Fruit fly (Drosophila melanogaster) whole organism, larva: ENCODE measurements around the gene CG3841.

ENCODE experiments used
- noc ChIP-seq: fragments of 200-800 bp; sonication (Bioruptor generic); optimal IDR thresholded peaks from 3 replicates; lab custom pipeline; 2019; ENCODE audit warnings: missing biosample characterization, mild to moderate bottlenecking, missing genetic modification characterization, moderate library complexity

Gene CG3841

DNA sequence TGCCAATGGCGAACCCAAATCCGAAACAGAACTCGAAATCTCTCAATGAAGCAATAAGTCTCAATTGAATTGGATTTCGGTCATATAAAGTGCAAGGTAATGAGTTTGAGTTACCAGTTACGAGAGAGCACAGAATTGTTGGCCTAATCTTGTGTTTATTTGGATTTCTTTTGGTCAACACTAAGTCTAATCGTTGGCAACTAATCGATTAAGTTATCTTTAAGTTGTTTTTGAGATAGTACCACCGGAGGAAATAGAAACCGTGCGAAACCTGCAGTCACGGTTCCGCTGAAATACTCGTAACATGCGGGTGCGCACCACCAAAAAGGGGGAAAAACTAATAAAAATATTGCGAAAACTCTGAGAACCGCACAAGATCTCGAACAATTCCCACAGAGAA is at the start of gene CG3841:
TSS of gene CG3841 (plus strand) at position 301 of the 400 bp plus-strand sequence.
- TF ChIP-seq noc (tag; lab: Kevin White, UChicago): no peak

DNA sequence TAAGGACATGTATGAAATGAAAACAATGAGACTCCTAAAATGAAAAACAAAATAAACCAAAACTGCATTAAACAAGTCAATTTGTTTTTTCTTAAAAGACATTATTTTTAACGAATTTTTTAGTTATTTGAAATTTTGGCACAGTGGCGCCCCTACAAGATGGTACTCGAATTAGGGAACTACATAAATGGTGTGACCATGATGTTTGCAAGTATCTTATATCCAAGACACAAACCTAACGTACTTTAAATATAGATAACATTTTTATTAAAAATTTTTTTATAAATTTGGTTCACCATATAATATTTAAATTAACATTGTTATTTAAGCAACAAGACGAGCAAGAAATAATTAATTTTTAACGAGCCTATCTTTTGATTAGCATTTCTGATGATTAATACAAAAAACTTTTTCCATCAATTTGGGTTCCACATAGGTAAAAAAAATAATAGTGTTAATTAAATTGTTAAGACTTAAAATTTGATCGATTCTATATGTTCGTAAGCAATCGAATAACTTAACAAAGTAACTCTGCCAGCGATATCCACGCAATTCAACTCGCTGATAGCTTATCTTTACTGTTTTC is 49.2 kb upstream of the CG3841 start, which contains the start of gene CG17855:
TSS of gene CG17855 (plus strand) at position 536 of the 586 bp plus-strand sequence.
- no peak for TF ChIP-seq noc (tag; lab: Kevin White, UChicago)

DNA sequence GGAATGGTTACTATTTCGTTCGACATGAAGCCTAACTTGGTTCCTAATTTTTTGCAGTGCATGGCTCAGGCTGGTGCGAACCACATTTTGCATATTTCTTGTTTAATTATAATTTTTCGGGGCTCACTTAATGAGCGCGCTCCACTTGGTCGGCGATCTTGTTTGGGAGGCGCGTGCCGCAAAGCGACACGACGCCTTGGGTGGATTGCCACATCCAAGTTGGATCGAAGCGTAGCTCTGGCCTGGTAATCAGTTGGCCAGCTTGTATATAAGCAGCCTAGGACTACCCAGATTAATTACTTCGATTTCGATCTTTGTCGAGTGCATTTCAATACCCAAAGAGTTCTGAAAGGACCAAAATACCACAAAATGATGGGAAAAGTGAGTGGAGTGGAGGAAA is 46.7 kb upstream of the CG3841 start, which contains the start of gene Cpr30B:
TSS of gene Cpr30B (plus strand) at position 301 of the 400 bp plus-strand sequence.
- TF ChIP-seq noc (tag; lab: Kevin White, UChicago): no peak

DNA sequence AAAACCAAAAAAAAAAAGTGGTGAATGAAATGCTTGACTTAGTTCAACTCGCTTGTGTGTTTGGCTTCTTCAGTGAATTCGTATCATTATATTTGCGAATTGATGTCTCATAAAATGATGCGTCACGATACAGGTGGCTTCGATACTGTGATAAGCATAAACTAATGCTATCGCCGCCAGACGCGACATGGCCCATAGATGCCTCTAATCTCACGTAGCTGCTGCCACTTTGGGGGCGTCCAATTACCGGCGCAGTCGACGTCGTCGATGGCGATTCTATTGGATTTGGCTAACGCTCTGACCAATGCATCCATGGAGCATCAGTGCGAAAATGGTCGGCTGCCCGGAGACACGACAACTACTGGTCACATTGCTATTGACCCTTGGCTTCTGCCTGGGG is 45.4 kb upstream of the CG3841 start, which contains the start of gene CG13113:
TSS of gene CG13113 (plus strand) at position 301 of the 400 bp plus-strand sequence.
- no peak for TF ChIP-seq noc (tag; lab: Kevin White, UChicago)

DNA sequence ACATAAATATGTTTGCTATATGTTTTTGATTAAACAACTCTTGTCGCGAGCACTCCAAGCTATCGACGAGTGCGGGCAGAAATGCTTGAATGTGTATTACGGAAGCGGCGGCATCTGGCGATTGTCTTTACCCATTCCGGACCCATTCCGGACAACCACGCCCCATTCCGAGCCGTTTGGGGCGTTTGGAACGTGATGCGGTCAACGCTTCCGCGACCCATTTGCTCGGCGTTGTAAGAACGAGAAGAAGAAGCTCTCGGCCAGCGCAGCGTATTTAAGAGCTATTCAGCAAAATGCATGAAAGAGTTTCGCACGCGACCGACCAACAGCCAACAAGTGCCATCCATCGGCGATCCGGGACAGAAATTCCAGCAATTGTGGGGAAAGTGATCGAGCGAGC is 43.8 kb upstream of the CG3841 start, which contains the start of gene CG13114:
TSS of gene CG13114 (plus strand) at position 301 of the 400 bp plus-strand sequence.
- no peak for TF ChIP-seq noc (tag; lab: Kevin White, UChicago)

DNA sequence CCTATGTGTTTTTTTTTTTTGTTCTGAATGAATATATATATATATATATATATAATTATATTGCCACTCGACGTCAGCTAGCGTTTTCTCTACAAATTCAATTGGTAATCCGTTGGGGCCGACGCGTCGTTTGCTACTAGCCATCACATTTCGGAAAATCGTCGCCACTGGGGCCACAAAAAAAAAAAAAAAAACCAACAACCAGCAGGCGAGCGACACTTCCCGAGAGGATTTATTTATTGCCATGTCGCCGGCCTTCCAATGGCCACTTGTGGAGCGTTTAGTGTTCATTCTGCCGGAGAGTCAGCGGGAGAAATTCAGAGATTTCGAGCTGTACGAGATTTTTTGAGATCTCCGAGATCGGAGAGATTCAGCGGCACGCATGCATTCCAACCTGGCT is 38.4 kb upstream of the CG3841 start:
- no peak for TF ChIP-seq noc (tag; lab: Kevin White, UChicago)

DNA sequence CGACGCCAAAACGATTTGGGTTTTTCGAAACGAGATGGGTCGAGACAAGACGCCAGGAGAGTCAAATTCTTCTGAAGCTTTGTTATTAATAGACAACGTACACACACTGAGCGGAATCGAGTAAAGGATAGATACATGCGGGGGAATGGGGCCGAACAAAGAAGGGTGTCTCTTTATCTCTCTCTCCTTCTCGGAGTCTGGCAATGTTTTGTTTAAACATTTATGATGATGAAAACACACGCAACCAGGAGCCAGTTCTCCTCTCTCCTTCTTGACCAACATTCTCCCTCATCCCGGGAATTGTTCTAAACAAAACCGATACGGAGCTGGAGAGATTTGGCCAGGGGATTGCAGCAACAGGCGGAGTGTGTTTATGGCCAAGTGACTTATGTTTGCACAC is 31.4 kb upstream of the CG3841 start:
- TF ChIP-seq noc (tag; lab: Kevin White, UChicago): no peak

DNA sequence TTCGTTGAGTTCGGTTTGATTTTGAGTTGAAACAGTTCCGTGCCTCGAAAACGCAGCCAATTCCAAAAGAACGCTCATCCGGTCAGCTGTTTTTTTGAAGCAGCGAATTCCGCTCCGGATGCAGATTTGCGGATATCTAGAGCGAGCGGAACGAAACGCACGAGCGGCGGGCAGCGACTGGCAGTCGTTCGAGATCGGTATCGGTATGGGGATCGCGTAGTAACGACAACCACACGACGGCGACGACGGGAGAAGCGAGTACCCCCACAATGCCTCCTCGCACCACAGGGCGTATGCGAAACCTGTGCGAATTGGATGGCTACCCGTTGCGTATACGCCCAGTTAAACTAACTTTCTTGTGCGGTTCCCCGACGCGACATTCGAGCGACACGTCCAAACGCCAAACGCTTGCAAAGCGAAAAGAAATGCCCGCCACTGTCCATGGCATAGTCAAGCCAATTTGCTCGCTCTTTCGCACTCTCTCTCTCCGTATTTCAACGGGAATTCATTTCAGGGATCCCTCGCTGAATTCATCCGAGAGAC is 29.2 kb upstream of the CG3841 start:
- no peak for TF ChIP-seq noc (tag; lab: Kevin White, UChicago)

DNA sequence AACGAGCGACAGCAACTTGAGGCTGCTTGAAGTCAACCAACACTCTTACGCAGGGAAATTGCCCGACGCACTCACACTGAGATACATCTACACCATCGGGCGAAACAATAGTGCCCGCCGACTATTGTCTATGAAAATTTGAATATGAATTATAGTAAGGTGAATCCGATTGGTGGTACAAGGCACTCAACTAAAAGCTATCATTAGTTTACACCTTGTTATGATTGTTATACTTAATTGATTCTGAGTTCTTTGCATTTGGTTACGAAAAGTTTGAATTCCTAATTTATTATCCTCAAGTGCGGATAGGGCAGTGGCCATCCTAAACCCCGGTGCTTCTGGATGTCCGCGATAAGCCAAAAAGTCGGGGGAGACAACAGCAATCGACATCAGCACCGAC is 26.6 kb upstream of the CG3841 start:
- TF ChIP-seq noc (tag; lab: Kevin White, UChicago): no peak

DNA sequence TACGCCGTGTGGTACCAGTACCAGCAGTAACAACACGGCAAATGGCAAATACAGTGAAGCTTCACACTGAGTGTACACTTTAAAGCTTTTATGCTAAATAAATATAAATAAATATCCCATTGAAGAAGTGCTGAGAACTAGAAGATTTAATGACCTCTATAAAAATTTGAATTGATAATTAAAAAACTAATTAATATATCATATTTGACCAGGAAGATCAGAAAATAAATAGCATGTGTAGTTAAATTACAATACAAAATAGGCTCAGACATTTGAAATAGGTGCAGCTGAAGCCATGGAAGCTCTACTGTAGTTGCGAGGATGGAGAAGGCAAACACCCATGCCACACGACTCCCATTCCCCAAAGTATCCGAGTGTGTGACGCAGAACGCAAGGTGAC is 24.7 kb upstream of the CG3841 start:
- peak; percentile 18 for TF ChIP-seq noc (tag; lab: Kevin White, UChicago)

DNA sequence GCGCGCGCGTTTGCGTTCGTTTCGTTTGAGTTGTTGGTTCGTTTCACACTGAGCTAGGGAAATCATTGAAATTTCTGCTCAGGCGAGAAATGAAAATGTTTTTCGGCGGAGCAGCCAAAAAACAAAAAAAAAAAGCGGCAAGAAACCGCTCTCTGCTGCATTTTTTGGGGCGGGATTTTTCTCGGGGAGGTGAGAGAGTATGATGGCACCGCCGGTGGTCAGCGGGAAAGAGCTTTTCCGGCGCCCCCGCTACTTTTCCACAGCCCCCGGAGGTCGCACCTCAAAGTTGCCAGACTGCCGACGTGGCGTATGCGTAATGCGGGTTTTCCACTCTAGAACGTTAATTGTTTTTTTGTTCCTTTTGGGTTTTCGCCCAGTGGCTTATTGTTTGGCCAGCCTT is 23.9 kb upstream of the CG3841 start, which contains the start of gene CG46468:
TSS of gene CG46468 (minus strand) at position 52 of the 400 bp plus-strand sequence.
- TF ChIP-seq noc (tag; lab: Kevin White, UChicago): no peak

DNA sequence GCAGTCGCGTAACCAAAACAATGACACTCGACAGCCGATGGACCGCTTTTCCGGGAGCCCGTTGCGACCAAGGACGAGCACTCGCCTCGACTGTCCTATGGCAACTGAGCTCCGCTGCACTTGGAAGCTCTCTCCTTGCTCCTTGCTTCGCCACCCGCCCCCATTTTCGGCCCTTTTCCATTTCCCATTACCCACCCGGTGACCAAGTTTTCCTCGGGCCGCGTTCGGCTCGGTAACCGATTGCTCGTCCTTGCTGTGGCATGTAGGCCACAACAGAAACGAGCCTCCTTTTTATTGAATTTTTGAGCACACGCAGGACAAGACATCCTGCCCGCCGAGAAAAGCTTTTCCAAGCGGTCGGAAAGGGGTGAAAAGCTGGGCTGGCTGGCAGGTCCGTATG is 22.6 kb upstream of the CG3841 start, which contains the start of gene jp:
TSS of gene jp (minus strand) at position 95 of the 400 bp plus-strand sequence.
- no peak for TF ChIP-seq noc (tag; lab: Kevin White, UChicago)

DNA sequence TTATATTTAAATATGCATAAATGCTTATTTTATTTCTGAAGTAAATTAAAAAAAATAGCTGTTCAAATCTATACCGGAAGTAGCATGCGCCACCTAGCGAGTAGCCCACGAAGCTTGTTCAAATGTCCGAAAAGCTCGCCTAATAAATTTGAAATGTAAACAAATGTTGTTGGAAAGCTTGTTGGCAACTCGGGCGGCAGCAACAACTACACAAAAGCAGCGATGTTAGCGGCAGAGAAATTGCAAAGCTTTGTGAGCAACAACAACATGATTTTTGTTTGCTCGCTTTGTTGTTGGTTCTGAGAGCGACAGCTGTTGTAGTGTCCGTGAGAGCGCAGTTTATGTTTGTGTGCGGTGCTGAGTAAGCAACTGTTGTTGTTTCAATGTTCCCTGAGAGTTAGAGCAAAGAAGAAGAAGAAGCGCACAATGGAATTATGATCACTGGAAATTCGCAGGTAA is 21.8 kb upstream of the CG3841 start:
- peak; percentile 81 for TF ChIP-seq noc (tag; lab: Kevin White, UChicago)

DNA sequence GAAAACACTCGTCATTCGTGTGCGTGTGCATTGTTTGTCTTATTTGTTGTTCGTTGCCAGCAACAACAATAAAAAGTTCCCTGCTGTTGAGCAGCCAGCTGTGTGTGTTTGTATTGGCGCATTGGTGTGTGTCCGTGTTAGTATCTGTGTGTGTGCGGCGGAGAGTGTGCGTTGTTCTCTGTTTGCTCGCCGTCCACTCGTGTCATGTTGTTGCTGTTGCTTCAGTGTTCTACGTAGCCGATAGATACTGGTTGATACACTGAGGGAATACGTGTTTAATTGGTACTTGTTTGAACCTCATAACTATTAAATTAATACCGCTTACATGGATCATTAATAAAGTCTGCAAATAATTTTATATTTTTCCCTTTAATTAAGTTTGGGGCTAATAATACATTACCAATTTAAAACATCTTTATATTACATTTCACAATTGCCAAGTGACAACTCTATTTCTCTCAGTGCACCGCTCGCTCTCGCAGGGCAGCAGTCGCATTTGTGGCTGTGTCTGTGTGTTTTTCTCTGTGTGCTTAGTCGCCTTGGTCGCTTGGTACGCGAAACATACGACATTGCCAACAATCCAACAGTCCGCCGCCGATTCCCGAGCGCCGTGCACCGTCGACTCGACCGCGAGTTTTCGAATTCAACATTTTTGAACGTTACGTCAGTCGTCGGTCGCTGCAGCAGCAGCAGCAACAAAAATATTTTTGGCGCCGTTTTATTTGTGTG is 20.8 kb upstream of the CG3841 start, which contains the start of gene brwl:
TSS of gene brwl (plus strand) at position 531 of the 729 bp plus-strand sequence.
- peak; percentile 99 for TF ChIP-seq noc (tag; lab: Kevin White, UChicago)

DNA sequence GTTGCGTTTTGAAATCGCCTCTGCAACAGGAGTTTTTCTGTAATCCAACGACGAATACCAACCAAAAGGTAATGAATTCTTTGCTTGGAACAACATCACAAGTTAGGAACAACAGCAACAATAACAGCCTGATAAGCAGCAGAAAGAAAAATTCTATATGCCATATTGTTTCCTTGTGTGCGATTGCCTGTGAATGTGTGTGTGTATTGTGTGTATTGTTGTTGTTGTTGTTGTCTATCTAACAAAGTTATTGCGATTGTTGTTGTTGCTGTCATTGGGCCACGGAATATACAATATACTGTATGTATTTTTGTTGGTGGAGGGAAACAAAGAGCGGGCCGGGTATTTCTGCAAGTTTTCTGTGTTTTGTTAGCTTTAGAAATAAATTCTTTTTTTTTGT is 20.1 kb upstream of the CG3841 start:
- no peak for TF ChIP-seq noc (tag; lab: Kevin White, UChicago)
